Worm (Caenorhabditis elegans): ENCODE results near the gene C12D8.20.
A peak's percentile ranks its signal among the peaks of the same experiment; 100 is the strongest.

Gene C12D8.20

ce11 chrV:10248255-10248979 is 26.3 kb downstream of the C12D8.20 start, which contains the start of gene akt-1 (continued):
- TF ChIP-seq unc-62 (GFP tag; optimal IDR thresholded peaks at IDR 0.05 in 1 of 2) (peak in 1 of 2 experiments; percentile 99), unc-62 (tag; optimal IDR thresholded peaks at IDR 0.05) (no peak), rbr-2 (tag; optimal IDR thresholded peaks at IDR 0.05) (peak; percentile 12), ZK337.2 (GFP tag; IDR thresholded peaks at IDR 0.05) (no peak), jun-1 (tag; optimal IDR thresholded peaks at IDR 0.05) (no peak), lin-15B (tag; optimal IDR thresholded peaks at IDR 0.05) (no peak), lir-3 (tag; optimal IDR thresholded peaks at IDR 0.05) (no peak), daf-12 (tag; optimal IDR thresholded peaks at IDR 0.05) (no peak), aha-1 (tag) (peak; percentile 94), madf-5 (GFP tag; IDR thresholded peaks at IDR 0.05) (no peak), attf-4 (tag; optimal IDR thresholded peaks at IDR 0.05) (no peak), R02D3.7 (tag; optimal IDR thresholded peaks at IDR 0.05) (no peak), nhr-76 (tag; optimal IDR thresholded peaks at IDR 0.05) (no peak), hlh-30 (tag; optimal IDR thresholded peaks at IDR 0.05; ENCODE audit: insufficient read depth) (peak; percentile 23), daf-8 (GFP tag; IDR thresholded peaks at IDR 0.05) (no peak), F49E8.2 (tag; optimal IDR thresholded peaks at IDR 0.05; ENCODE audit: borderline replicate concordance) (no peak), dmd-8 (GFP tag; IDR thresholded peaks at IDR 0.05) (no peak)

- TF ChIP-seq unc-62 (GFP tag; optimal IDR thresholded peaks at IDR 0.05 in 1 of 2) (no peak), unc-62 (tag; optimal IDR thresholded peaks at IDR 0.05) (no peak), aha-1 (tag) (peak; percentile 94), daf-16 (GFP tag; optimal IDR thresholded peaks at IDR 0.05) (peak in 1 of 2 experiments; percentile 72), daf-16 (tag; optimal IDR thresholded peaks at IDR 0.05) (peak; percentile 7)
Measured at ce11 chrV:10249515-10249914, 27.4 kb downstream of the C12D8.20 start.

ce11 chrV:10252682-10253081 is 30.6 kb downstream of the C12D8.20 start:
- TF ChIP-seq Y105C5A.15 (GFP tag; IDR thresholded peaks at IDR 0.05), result no peak
- no peak for TF ChIP-seq mxl-3 (GFP tag; optimal IDR thresholded peaks at IDR 0.05)
- TF ChIP-seq daf-16 (GFP tag; optimal IDR thresholded peaks at IDR 0.05), result no peak
- TF ChIP-seq daf-16 (tag; optimal IDR thresholded peaks at IDR 0.05), result peak; percentile 15
- TF ChIP-seq ama-1 (optimal IDR thresholded peaks at IDR 0.05), result peak; percentile 80
- TF ChIP-seq dmd-8 (GFP tag; IDR thresholded peaks at IDR 0.05), result no peak
- TF ChIP-seq egl-27 (tag; optimal IDR thresholded peaks at IDR 0.05), result no peak
- no peak for TF ChIP-seq nhr-77 (tag; optimal IDR thresholded peaks at IDR 0.05)
- TF ChIP-seq snpc-1.2 (GFP tag; IDR thresholded peaks at IDR 0.05), result no peak
- no peak for TF ChIP-seq egl-43 (GFP tag; IDR thresholded peaks at IDR 0.05)
- TF ChIP-seq skn-1 (tag; optimal IDR thresholded peaks at IDR 0.05), result no peak
- TF ChIP-seq mep-1 (tag; optimal IDR thresholded peaks at IDR 0.05), result peak; percentile 8
- TF ChIP-seq lsy-2 (tag; optimal IDR thresholded peaks at IDR 0.05), result peak in 1 of 2 experiments; percentile 41
- TF ChIP-seq dmd-9 (GFP tag; IDR thresholded peaks at IDR 0.05), result no peak
- TF ChIP-seq zip-2 (tag; optimal IDR thresholded peaks at IDR 0.05), result no peak
- no peak for TF ChIP-seq unc-39 (tag; optimal IDR thresholded peaks at IDR 0.05)
- no peak for TF ChIP-seq nhr-6 (tag; optimal IDR thresholded peaks at IDR 0.05)
- TF ChIP-seq Y5F2A.4 (GFP tag; optimal IDR thresholded peaks at IDR 0.05), result no peak
- peak; percentile 23 for TF ChIP-seq fos-1 (tag; optimal IDR thresholded peaks at IDR 0.05)
- no peak for TF ChIP-seq unc-62 (GFP tag; optimal IDR thresholded peaks at IDR 0.05 in 1 of 2)
- TF ChIP-seq unc-62 (tag; optimal IDR thresholded peaks at IDR 0.05), result no peak
- TF ChIP-seq nhr-237 (tag; optimal IDR thresholded peaks at IDR 0.05), result no peak
- TF ChIP-seq snpc-4 (tag; optimal IDR thresholded peaks at IDR 0.05), result no peak
- no peak for TF ChIP-seq php-3 (GFP tag; IDR thresholded peaks at IDR 0.05)
- TF ChIP-seq zfp-3 (GFP tag; conservative IDR thresholded peaks at IDR 0.05), result no peak
- TF ChIP-seq Y75B8A.6 (GFP tag; IDR thresholded peaks at IDR 0.05), result no peak
- peak; percentile 76 for TF ChIP-seq aha-1 (tag)
- no peak for TF ChIP-seq fkh-10 (GFP tag; optimal IDR thresholded peaks at IDR 0.05)
- no peak for TF ChIP-seq D1046.2 (GFP tag; IDR thresholded peaks at IDR 0.05)
- TF ChIP-seq zfp-2 (tag; optimal IDR thresholded peaks at IDR 0.05), result no peak
- TF ChIP-seq mdl-1 (tag; optimal IDR thresholded peaks at IDR 0.05), result no peak
- TF ChIP-seq ztf-11 (tag; optimal IDR thresholded peaks at IDR 0.05), result no peak
- TF ChIP-seq F44E2.7 (GFP tag; IDR thresholded peaks at IDR 0.05), result no peak
- TF ChIP-seq lin-15B (tag; optimal IDR thresholded peaks at IDR 0.05), result no peak
- no peak for TF ChIP-seq F49E8.2 (tag; optimal IDR thresholded peaks at IDR 0.05; ENCODE audit: borderline replicate concordance)
- no peak for TF ChIP-seq lim-7 (GFP tag; IDR thresholded peaks at IDR 0.05)
- no peak for TF ChIP-seq set-16 (GFP tag; IDR thresholded peaks at IDR 0.05)
